Fruit fly (Drosophila melanogaster): ENCODE data around the gene CG4619.

Gene CG4619

DNA sequence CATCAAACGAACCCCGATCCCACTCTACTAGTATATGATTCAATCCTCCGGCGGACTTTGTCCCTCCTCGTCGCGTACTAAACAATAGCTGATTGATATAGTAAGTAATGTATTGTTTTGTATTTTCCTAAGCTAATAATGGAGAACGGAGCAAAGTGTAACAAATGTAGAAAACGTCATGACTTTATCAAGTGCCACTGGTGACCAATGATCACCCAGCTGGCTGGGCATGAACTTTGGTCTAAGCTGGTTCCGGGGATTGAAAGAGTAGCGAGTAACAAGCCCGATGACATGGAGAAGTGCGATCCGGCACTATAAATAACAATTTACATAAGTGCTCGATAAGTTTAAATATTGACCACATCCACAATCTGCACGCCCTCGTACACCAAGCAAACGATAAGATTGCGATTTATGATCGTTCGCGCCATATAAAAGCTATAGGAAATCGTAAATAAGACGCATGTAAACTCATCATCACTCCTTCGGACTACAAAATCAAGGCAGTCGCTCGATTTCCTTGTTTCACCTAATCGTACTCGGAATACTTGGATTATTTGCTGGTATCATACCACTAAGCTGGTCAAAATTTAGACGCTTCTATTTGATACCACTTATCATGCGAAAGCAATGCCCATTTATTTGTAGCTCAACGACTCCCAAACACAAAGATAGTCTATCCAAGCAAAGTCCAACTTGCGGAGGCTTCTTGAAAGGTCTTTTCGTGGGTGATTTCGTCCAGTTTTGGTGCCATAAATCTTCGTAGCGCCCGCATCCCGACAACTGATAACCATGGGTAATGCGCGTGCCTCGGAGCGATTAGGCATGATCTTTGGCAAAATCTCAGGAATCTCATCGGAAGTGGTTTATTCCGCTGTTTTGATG lies 10.8 kb downstream of the CG4619 start:
- TF ChIP-seq CTCF (optimal IDR thresholded peaks at IDR 0.05) (no peak), CG8478 (optimal IDR thresholded peaks at IDR 0.05) (no peak)

DNA sequence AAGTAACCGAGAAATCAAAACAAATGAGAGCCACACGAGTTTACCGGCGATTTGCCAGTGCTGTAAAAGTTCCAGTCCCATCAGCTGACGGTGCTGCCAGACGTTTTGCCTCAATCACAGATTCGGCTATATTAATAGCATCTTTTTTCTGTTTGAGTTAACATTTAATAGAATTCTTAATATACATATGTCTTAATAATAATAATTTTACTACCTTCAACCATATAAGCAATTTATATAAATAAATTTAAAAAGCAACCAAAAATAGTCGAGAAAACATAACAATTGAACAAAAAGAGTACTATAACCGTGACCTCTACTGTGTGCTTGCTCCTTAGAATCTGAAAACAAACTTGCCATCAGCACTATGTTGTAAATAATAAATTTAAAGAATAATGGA lies 15.5 kb downstream of the CG4619 start, which contains the start of the genes CG13126 and CG4709:
CG13126 (minus strand) TSS at position 63 of the 400 bp plus-strand sequence.
CG4709 (plus strand) TSS at position 207 of the 400 bp plus-strand sequence.
- TF ChIP-seq CG8478 (optimal IDR thresholded peaks at IDR 0.05) (no peak), CTCF (optimal IDR thresholded peaks at IDR 0.05) (no peak)

DNA sequence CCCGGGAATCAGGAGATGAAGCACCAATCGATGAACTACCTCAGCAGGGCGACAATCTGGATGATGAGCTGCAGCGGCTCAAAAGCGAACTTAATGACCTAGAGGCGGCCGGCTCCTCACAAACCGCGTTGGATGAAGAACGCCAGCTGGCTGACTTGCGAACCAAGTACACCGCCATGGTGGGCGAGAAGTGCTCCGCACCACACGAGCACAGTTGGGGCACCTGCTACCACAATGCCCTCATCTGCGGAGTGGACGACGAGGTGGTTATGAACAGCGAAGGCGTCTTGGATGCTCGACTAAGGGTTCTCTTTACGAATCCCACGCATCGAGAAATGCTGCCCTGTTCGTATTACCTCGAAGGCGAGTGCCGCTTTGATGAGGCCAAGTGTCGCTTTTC lies 16.0 kb downstream of the CG4619 start:
- TF ChIP-seq CTCF (optimal IDR thresholded peaks at IDR 0.05) (no peak), CG8478 (optimal IDR thresholded peaks at IDR 0.05) (no peak)

DNA sequence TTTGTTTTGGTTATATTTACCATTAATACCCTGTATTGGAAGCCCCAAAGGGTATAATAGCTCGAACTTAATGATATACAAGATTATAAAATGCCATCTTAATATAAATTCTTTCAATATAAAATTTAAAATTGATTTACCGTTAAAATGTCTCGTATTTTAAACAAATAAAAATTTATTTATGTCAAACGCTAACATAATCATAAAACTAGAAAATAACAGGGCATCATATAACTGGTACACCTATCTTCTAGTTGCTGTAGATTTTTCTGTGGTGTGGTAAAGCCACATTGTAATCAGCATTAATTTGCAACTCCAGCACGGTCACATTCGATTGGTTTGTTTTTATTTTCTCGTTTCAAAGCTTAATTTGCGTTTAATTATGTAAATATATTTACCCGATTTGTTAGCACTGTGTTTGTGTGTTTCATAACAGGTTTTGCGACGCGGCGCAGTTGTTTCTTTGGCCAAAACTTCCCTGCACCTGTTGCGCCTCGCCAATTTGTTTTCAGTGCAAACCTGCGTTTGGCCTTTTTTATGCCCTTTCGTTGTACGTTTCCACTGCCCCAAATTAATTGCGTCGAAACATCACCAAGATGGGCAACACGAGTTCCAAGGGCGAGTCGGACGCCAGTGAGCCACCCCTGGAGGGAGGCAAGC lies 18.5 kb downstream of the CG4619 start, which contains the start of the genes CG4658 and CG5846:
CG4658 (plus strand) TSS at position 140 of the 660 bp plus-strand sequence.
CG5846 (minus strand) TSS at position 245 of the 660 bp plus-strand sequence.
- TF ChIP-seq CG8478 (optimal IDR thresholded peaks at IDR 0.05) (no peak), CTCF (optimal IDR thresholded peaks at IDR 0.05) (no peak)

DNA sequence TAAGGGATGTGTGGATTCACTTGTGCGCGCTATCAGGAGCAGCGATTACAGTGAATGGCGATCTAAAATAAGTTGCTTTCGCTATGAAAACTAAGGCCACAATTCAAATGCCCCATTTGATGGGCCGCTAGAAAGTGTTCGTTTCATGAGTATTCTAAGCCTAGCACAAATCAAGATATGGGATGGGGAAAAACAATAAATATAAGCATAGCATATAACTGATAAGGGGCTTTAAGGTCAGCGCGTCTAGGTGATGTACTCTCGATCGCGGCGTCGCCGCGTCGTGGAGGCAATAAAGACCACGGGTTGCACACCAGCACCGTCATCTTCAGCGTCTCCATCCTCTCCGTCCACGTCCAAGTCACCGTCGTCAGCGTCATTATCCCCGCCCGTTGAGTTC lies 22.1 kb downstream of the CG4619 start:
- no peak for TF ChIP-seq CG8478 (optimal IDR thresholded peaks at IDR 0.05)
- TF ChIP-seq CTCF (optimal IDR thresholded peaks at IDR 0.05) = no peak

DNA sequence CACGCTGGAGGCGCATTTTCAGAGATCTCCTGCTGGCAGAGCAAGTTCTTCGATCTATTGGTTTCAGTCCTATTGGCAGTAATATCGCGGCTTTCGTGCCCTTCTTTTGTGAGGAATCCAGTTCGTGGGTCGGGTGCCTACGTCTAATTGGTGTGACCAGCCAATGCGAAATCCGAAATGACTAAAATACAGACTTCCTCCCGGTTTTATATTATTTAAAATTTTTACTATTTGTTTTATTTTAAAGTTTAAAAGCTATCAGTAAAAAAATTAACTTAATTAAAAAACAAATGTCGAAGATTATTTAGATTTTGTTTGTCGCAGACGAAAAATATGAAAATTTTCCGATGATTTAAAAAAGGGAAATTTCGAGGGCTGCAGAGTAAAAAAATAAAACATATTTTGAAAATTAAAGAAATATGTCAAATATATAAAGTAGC lies 25.0 kb downstream of the CG4619 start, which contains the start of gene CG5850:
CG5850 (minus strand) TSS at position 347 of the 440 bp plus-strand sequence.
- TF ChIP-seq CTCF (optimal IDR thresholded peaks at IDR 0.05) (no peak), CG8478 (optimal IDR thresholded peaks at IDR 0.05) (no peak)

DNA sequence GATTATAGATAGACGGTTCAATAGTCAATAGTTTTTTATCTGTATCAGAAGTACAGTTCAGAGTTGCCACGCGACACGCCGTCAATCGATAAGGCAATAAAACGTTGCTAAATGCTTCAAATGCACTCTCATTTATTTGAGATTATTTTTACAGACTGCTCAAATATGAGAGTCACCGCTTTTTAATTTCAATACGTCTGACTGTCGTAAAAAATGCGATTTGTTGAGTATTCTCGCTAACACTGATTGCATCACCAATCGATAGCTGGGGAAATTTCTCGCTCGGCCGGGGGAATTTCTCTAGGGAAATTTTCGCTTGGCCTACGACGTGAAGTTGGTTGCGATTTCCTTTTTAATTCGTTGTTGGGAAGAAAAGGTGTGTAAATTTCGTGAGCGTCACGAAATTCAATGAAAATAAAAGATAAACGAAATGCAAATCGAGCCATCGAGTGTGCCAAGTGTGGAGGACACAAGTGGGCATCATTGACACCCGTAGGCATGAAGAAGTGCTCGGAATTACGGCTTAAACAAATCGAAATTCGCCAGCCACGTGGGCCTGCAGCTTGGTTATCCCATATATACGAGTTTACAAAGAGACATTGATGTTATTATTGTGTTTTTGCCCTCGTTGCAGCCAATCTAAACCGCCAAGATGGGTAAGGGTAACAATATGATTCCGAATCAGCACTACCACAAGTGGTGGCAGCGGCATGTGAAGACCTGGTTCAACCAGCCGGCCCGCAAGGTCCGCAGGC lies 28.5 kb downstream of the CG4619 start, which contains the start of the genes Dref and RpL13:
Dref (minus strand) TSS at position 247 of the 755 bp plus-strand sequence.
RpL13 (plus strand) TSS at position 331 of the 755 bp plus-strand sequence.
- TF ChIP-seq CTCF (optimal IDR thresholded peaks at IDR 0.05) = no peak

DNA sequence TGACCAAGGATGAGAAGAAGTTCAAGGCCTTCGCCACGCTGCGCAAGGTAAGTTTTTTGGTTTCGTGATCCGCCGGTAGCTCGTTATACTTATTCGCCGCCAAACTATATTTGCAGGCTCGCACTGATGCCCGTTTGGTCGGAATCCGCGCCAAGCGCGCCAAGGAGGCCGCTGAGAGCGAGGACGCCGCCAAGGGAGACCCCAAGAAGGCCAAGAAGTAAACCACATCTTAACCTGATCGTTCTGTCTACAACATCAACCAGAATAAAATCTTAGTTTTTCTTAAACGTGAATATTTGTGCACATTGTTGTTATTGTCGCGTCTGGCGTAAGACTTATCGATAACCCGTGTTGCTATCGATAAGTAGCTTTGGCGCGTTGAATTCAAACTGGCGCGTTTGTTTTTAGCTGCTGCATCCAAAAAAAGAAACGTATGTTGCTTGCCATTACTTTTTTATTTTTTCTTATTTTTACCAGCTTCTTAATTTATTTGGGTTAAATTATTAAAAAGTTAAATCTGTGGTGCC lies 29.6 kb downstream of the CG4619 start:
- TF ChIP-seq CG8478 (optimal IDR thresholded peaks at IDR 0.05) (no peak), CTCF (optimal IDR thresholded peaks at IDR 0.05) (no peak)

DNA sequence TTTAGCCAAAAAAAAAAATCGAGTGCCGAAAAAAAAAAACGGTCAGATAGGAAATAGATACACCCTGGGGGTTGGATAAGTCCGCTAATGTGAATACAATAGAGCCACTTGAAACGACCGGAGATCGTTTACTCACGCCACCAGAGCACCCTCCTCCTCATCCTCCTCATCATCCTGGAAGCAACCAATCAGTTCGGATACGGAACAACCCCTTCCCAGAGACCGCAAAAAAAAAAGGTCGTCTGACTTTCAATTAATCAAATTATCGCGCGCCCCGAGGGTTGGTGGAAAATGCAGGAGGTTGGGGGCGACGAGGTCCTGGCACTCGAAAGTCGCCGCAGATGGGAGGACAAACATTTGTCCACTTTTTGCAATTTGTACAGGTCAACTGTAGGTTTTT lies 34.0 kb downstream of the CG4619 start:
- TF ChIP-seq CTCF (optimal IDR thresholded peaks at IDR 0.05) (no peak), CG8478 (optimal IDR thresholded peaks at IDR 0.05) (no peak)

DNA sequence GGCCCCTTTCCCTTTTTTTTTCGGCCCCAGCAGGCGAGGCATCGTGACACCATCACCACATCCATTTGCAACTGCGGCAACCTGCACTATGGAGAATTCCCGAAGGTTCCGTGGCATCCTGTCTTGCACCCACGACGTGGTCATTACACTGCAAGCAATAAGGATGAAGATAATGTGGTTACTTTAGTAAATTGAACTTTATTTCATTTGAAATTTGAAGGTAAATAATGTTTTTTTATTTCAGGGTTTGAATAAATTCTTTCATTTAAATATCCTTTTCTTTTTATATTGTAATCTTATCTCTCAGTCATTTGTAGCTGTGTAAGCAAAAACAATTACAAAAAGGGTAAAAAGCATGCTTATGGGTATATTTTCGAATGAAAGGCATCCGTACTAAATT lies 43.1 kb downstream of the CG4619 start:
- TF ChIP-seq CTCF (optimal IDR thresholded peaks at IDR 0.05) (no peak), CG8478 (optimal IDR thresholded peaks at IDR 0.05) (no peak)

DNA sequence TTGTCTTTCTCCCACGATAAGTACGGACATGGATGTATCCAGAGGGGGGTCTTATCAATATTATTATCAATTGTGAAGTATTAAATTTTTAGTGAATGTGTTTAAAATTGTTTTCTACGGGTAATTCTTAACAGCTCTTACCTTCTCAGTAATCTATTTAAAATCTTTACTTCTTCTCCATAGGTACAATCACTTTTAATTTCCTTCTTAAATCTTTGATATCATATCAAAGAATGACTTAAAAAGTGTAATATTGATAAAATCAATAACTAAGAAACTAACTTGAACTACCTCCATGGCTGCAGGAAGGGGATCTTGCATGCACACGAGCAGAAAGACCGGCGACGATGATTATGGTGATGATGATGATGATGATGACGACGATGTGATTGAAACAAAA lies 43.9 kb downstream of the CG4619 start:
- TF ChIP-seq CTCF (optimal IDR thresholded peaks at IDR 0.05) (no peak), CG8478 (optimal IDR thresholded peaks at IDR 0.05) (no peak)

DNA sequence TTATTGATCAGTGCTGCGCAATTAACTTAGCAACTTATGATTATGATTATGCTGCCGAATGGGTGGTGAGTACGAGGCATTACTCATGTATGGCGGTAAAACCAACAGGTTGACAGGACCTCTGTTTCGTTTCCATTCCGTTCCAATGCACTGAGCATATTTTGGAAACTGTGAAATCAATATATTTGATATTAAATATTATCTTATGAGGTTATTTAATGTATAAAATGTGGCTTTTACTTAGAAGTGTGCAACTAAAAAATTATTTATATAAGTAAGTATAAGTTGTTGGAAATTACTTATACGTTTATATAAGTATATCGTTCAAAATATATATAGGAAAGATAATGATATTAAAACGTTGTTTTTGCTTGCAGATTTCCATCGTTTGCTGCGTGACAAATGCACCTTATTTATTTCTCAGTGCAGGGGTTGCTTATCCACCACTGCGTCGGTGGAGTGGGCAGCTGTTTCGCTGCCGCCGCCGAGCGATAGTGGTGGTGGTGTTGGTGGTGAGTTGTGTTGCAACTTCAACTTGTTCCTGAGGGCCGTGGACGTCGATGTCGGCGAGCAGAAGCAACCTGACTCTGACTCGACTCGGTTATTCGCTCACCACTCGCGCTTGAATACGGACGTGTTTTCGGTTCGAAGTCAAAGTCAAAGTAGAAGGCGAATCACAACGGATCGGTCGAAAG lies 45.6 kb downstream of the CG4619 start, which contains the start of gene bib:
bib (plus strand) TSS at position 568 of the 695 bp plus-strand sequence.
- TF ChIP-seq CTCF (optimal IDR thresholded peaks at IDR 0.05) (no peak), CG8478 (optimal IDR thresholded peaks at IDR 0.05) (no peak)

DNA sequence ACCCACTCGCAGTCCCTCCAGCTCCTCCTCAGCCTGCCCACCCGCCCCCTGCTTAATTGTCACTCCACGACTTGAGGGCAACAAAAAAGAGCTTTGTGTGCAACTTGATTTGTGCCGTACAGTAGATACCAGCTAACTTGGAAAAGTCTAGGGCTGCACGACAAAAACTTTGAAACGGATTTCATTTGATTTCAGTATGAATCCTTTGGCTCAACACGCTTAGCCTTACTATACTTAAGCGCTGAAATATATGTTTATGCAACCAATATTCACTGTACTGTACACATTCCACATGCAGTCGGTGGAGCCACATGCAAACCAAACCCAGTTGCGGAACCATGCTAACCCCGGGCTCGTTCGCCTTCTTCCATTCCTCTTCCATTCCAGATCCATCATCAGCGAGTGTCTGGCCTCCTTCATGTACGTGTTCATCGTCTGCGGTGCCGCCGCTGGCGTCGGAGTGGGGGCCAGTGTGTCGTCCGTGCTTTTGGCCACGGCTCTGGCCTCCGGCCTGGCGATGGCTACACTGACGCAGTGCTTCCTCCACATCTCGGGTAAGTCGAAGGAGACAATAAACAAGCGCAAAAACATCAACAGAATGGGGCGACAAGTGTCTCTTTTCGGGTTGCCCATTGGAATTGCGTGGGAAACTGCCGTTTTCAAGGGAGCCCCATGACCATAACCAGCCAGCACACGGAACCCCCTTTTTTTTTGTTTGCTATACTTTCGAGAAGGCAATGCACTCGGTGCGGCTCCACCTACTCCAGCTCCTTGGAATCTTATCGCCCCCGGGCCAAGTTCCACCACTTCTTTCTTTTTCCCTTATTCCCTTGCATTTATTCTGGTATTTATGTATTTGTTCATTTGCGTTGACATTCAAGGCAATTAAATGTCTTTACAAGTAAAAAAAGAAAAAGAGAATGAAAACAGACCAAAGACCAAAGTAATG lies 48.0 kb downstream of the CG4619 start:
- no peak for TF ChIP-seq CTCF (optimal IDR thresholded peaks at IDR 0.05)
- TF ChIP-seq CG8478 (optimal IDR thresholded peaks at IDR 0.05) = no peak
